Fruit fly (Drosophila melanogaster) whole organism, pupa: Measurements from ENCODE around the gene Ppr-Y.

Source experiments
- CG34367 ChIP-seq: fragments of 200-800 bp; sonication (Bioruptor generic); optimal IDR thresholded peaks from 2 replicates; lab custom pipeline; 2018; ENCODE audit warnings: missing biosample characterization, mild to moderate bottlenecking, missing genetic modification characterization
- CG4496 ChIP-seq: fragments of 200-800 bp; sonication (Bioruptor generic); IDR thresholded peaks from 3 replicates; pipeline ENCODE4 v1.3.6; 2022; ENCODE audit warnings: missing biosample characterization, missing genetic modification characterization
- D1 ChIP-seq: fragments of 200-800 bp; sonication (Bioruptor generic); optimal IDR thresholded peaks from 2 replicates; lab custom pipeline; 2018; ENCODE audit warnings: missing biosample characterization, mild to moderate bottlenecking, missing genetic modification characterization, moderate library complexity
- Pif1B ChIP-seq: fragments of 200-800 bp; sonication (Bioruptor generic); optimal IDR thresholded peaks from 3 replicates; lab custom pipeline; 2016; ENCODE audit warnings: missing biosample characterization, missing genetic modification characterization
- fd96Ca ChIP-seq: fragments of 200-800 bp; sonication (Bioruptor generic); IDR thresholded peaks from 3 replicates; pipeline ENCODE4 v1.3.6; 2022; ENCODE audit warnings: missing biosample characterization, missing genetic modification characterization
- rn ChIP-seq: fragments of 200-800 bp; sonication (Bioruptor generic); IDR thresholded peaks from 2 replicates; pipeline ENCODE4 v1.3.6; 2022; ENCODE audit warnings: missing biosample characterization, missing genetic modification characterization

Gene Ppr-Y

dm6 chrY:1636274-1636673 lies at the start of gene Ppr-Y:
TSS of gene Ppr-Y (plus strand) at chrY:1636574.
- TF ChIP-seq rn (GFP tag; lab: Robert Waterston, UW) (no peak), D1 (tag; lab: Kevin White, UChicago) (no peak), fd96Ca (no peak), CG4496 (GFP tag; lab: Robert Waterston, UW) (no peak), CG34367 (tag; lab: Kevin White, UChicago) (no peak), Pif1B (GFP tag; lab: Kevin White, UChicago) (no peak)
- TF ChIP-seq, all 21 proteins: peak for 0
